Worm (Caenorhabditis elegans) whole organism, L4 larva: ENCODE results near the gene vps-53.

Experiments
- T20F7.1 ChIP-seq: fragments of 200-800 bp; sonication (Bioruptor generic); optimal IDR thresholded peaks from 2 replicates; lab custom pipeline; 2018; ENCODE audit warnings: mild to moderate bottlenecking, missing genetic modification characterization, missing compliant biosample characterization
- T26A8.4 ChIP-seq: fragments of 200-800 bp; sonication (Bioruptor generic); IDR thresholded peaks from 2 replicates; pipeline ENCODE4 v1.3.6; 2022; ENCODE audit warnings: missing genetic modification characterization, missing compliant biosample characterization
- Y75B8A.6 ChIP-seq: fragments of 200-800 bp; sonication (Bioruptor generic); IDR thresholded peaks from 2 replicates; pipeline ENCODE4 v1.3.6; 2022; ENCODE audit warnings: missing genetic modification reagents, missing genetic modification characterization, missing compliant biosample characterization
- ZK337.2 ChIP-seq: fragments of 200-800 bp; sonication (Bioruptor generic); IDR thresholded peaks from 2 replicates; pipeline ENCODE4 v1.3.6; 2022; ENCODE audit warnings: missing genetic modification reagents, missing genetic modification characterization, missing compliant biosample characterization
- ceh-28 ChIP-seq: fragments of 150-350 bp; optimal IDR thresholded peaks from 2 replicates; lab custom pipeline; 2014; ENCODE audit warnings: missing biosample characterization, missing genetic modification reagents, missing genetic modification characterization
- ceh-62 ChIP-seq: sonication (generic microtip); optimal IDR thresholded peaks from 2 replicates; lab custom pipeline; 2017; ENCODE audit warnings: missing biosample characterization, missing genetic modification characterization
- daf-12 ChIP-seq: fragments of 150-350 bp; optimal IDR thresholded peaks from 2 replicates; lab custom pipeline; 2014; ENCODE audit warnings: missing biosample characterization, missing genetic modification reagents, missing genetic modification characterization
- daf-16 ChIP-seq, 3 experiments: sonication (generic microtip); optimal IDR thresholded peaks; 2 replicates each; lab custom pipeline; 2016 to 2017; ENCODE audit warnings: missing genetic modification characterization in 3 of 3, missing genetic modification reagents in 3 of 3, mild to moderate bottlenecking in 2 of 3, missing compliant biosample characterization in 2 of 3, missing biosample characterization in 1 of 3, moderate library complexity in 1 of 3
- dmd-9 ChIP-seq: fragments of 200-800 bp; sonication (Bioruptor generic); IDR thresholded peaks from 2 replicates; pipeline ENCODE4 v1.3.6; 2022; ENCODE audit warnings: missing genetic modification reagents, missing genetic modification characterization, missing compliant biosample characterization
- dpl-1 ChIP-seq: fragments of 150-350 bp; optimal IDR thresholded peaks from 2 replicates; lab custom pipeline; 2014; ENCODE audit warnings: missing biosample characterization, missing genetic modification reagents, missing genetic modification characterization
- duxl-1 ChIP-seq: sonication (generic microtip); optimal IDR thresholded peaks from 2 replicates; lab custom pipeline; 2016; ENCODE audit warnings: mild to moderate bottlenecking, missing genetic modification characterization, moderate library complexity, missing compliant biosample characterization; ENCODE audit not compliant: poor library complexity
- dve-1 ChIP-seq: sonication (generic microtip); optimal IDR thresholded peaks from 2 replicates; lab custom pipeline; 2017; ENCODE audit warnings: antibody characterized with exemption, mild to moderate bottlenecking, missing genetic modification characterization, missing compliant biosample characterization; ENCODE audit not compliant: insufficient read depth
- hif-1 ChIP-seq, 2 experiments: sonication (generic microtip); optimal IDR thresholded peaks; 2 replicates each; lab custom pipeline; 2016 to 2017; ENCODE audit warnings: missing compliant biosample characterization in 2 of 2, missing genetic modification characterization in 2 of 2, missing genetic modification reagents in 2 of 2, missing genotype in 2 of 2, mild to moderate bottlenecking in 1 of 2
- hlh-30 ChIP-seq: sonication (generic microtip); optimal IDR thresholded peaks from 2 replicates; lab custom pipeline; 2017; ENCODE audit warnings: antibody characterized with exemption, mild to moderate bottlenecking, missing genetic modification characterization, missing compliant biosample characterization; ENCODE audit not compliant: insufficient read depth
- lim-7 ChIP-seq: fragments of 200-800 bp; sonication (Bioruptor generic); IDR thresholded peaks from 2 replicates; pipeline ENCODE4 v1.3.6; 2022; ENCODE audit warnings: missing genetic modification characterization, missing compliant biosample characterization
- lin-13 ChIP-seq: fragments of 150-350 bp; optimal IDR thresholded peaks from 2 replicates; lab custom pipeline; 2014; ENCODE audit warnings: missing biosample characterization, missing genetic modification reagents, missing genetic modification characterization
- lin-15B ChIP-seq: fragments of 150-350 bp; sonication (generic microtip); optimal IDR thresholded peaks from 3 replicates; lab custom pipeline; 2014; ENCODE audit warnings: missing biosample characterization, missing genetic modification characterization
- lsy-2 ChIP-seq, 2 experiments: fragments of 150-350 bp in 1 of 2; sonication (generic microtip) in 1 of 2; optimal IDR thresholded peaks; 2 replicates each; lab custom pipeline; 2014 to 2017; ENCODE audit warnings: missing biosample characterization in 2 of 2, missing genetic modification characterization in 2 of 2
- mdl-1 ChIP-seq, 2 experiments: fragments of 150-350 bp in 1 of 2; sonication (generic microtip) in 1 of 2; optimal IDR thresholded peaks; 2 replicates each; lab custom pipeline; 2014 to 2017; ENCODE audit warnings: missing biosample characterization in 2 of 2, missing genetic modification characterization in 2 of 2
- mxl-2 ChIP-seq: fragments of 200-800 bp; sonication (Bioruptor generic); conservative IDR thresholded peaks from 2 replicates; pipeline ENCODE4 v1.3.6; 2022; ENCODE audit warnings: missing genetic modification reagents, missing genetic modification characterization, missing compliant biosample characterization
- mxl-3 ChIP-seq: fragments of 200-800 bp; sonication (Bioruptor generic); optimal IDR thresholded peaks from 2 replicates; lab custom pipeline; 2018; ENCODE audit warnings: mild to moderate bottlenecking, missing genetic modification characterization, missing compliant biosample characterization
- nhr-111 ChIP-seq: fragments of 200-800 bp; sonication (Bioruptor generic); optimal IDR thresholded peaks from 2 replicates; lab custom pipeline; 2018; ENCODE audit warnings: mild to moderate bottlenecking, missing genetic modification characterization, missing compliant biosample characterization
- nhr-25 ChIP-seq: sonication (generic microtip); optimal IDR thresholded peaks from 2 replicates; lab custom pipeline; 2017; ENCODE audit warnings: missing genetic modification characterization, mild to moderate bottlenecking, missing compliant biosample characterization, antibody characterized with exemption, moderate library complexity, borderline replicate concordance; ENCODE audit not compliant: insufficient read depth
- nhr-28 ChIP-seq: fragments of 150-350 bp; optimal IDR thresholded peaks from 2 replicates; lab custom pipeline; 2014; ENCODE audit warnings: missing biosample characterization, missing genetic modification characterization
- nhr-6 ChIP-seq: fragments of 150-350 bp; optimal IDR thresholded peaks from 2 replicates; lab custom pipeline; 2014; ENCODE audit warnings: missing biosample characterization, missing genetic modification characterization
- nhr-76 ChIP-seq: fragments of 150-350 bp; optimal IDR thresholded peaks from 2 replicates; lab custom pipeline; 2014; ENCODE audit warnings: missing biosample characterization, missing genetic modification characterization
- pqm-1 ChIP-seq: sonication (generic microtip); optimal IDR thresholded peaks from 2 replicates; lab custom pipeline; 2017; ENCODE audit warnings: missing biosample characterization, missing genetic modification characterization
- tra-1 ChIP-seq: fragments of 200-800 bp; sonication (Bioruptor generic); IDR thresholded peaks from 2 replicates; pipeline ENCODE4 v1.3.6; 2022; ENCODE audit warnings: missing genetic modification reagents, missing genetic modification characterization, missing compliant biosample characterization
- unc-130 ChIP-seq: sonication (generic microtip); optimal IDR thresholded peaks from 2 replicates; lab custom pipeline; 2016; ENCODE audit warnings: missing genetic modification reagents, missing genetic modification characterization, missing compliant biosample characterization
- unc-39 ChIP-seq: sonication (generic microtip); optimal IDR thresholded peaks from 2 replicates; lab custom pipeline; 2017; ENCODE audit warnings: missing biosample characterization, missing genetic modification characterization
- unc-62 ChIP-seq, 3 experiments: fragments of 150-350 bp in 1 of 3; sonication (generic microtip); optimal IDR thresholded peaks in 2 of 3; peaks in 1 of 3; 1 replicate in 1 of 3; 2 replicates in 2 of 3; lab custom pipeline; 2014 to 2017; ENCODE audit warnings: missing biosample characterization in 3 of 3, missing genetic modification characterization in 3 of 3, missing genetic modification reagents in 3 of 3, missing genotype in 1 of 3
- vab-7 ChIP-seq: fragments of 200-800 bp; sonication (Bioruptor generic); IDR thresholded peaks from 2 replicates; pipeline ENCODE4 v1.3.6; 2022; ENCODE audit warnings: missing genetic modification reagents, missing genetic modification characterization, missing compliant biosample characterization
- zfp-3 ChIP-seq: fragments of 200-800 bp; sonication (Bioruptor generic); conservative IDR thresholded peaks from 2 replicates; pipeline ENCODE4 v1.3.6; 2022; ENCODE audit warnings: missing genetic modification reagents, missing genetic modification characterization, missing compliant biosample characterization

The vps-53 gene

ce11 chrIII:9796448-9796847, 39.1 kb upstream of the vps-53 start, which contains the start of gene srxa-10:
Gene srxa-10 (minus strand): TSS chrIII:9796548.
- TF ChIP-seq ceh-28 (no peak), dve-1 (tag; lab: Kevin White, UChicago) (no peak), ZK337.2 (no peak), Y75B8A.6 (GFP tag; lab: Robert Waterston, UW) (no peak), T26A8.4 (no peak), vab-7 (GFP tag; lab: Robert Waterston, UW) (no peak), hlh-30 (tag; lab: Kevin White, UChicago) (no peak), nhr-111 (GFP tag; lab: Kevin White, UChicago) (no peak), T20F7.1 (GFP tag; lab: Kevin White, UChicago) (no peak), mxl-3 (GFP tag; lab: Kevin White, UChicago) (no peak), mxl-2 (no peak), lin-15B (no peak), lin-13 (no peak), unc-39 (no peak), lsy-2 (tag; optimal IDR thresholded peaks at IDR 0.05; lab: Kevin White, UChicago) (no peak), lim-7 (GFP tag; lab: Robert Waterston, UW) (no peak), nhr-76 (tag; lab: Kevin White, UChicago) (no peak), unc-130 (GFP tag; lab: Kevin White, UChicago) (no peak), nhr-6 (tag; lab: Kevin White, UChicago) (no peak), duxl-1 (tag; lab: Kevin White, UChicago) (no peak)

- TF ChIP-seq mdl-1 (tag; optimal IDR thresholded peaks at IDR 0.05; lab: Kevin White, UChicago) (no peak), unc-130 (GFP tag; lab: Kevin White, UChicago) (peak; percentile 62), dpl-1 (GFP tag; lab: Kevin White, UChicago) (peak; percentile 79), unc-62 (GFP tag; optimal IDR thresholded peaks at IDR 0.05 in 1 of 2; lab: Kevin White, UChicago) (peak in 1 of 2 experiments; percentile 11), unc-62 (tag; optimal IDR thresholded peaks at IDR 0.05; lab: Kevin White, UChicago) (no peak), nhr-28 (tag; lab: Kevin White, UChicago) (peak; percentile 70), daf-16 (GFP tag; optimal IDR thresholded peaks at IDR 0.05; lab: Kevin White, UChicago) (no peak), daf-16 (tag; optimal IDR thresholded peaks at IDR 0.05; lab: Kevin White, UChicago) (peak; percentile 23), ZK337.2 (no peak)
Observed at ce11 chrIII:9793592-9794417, 36.5 kb upstream of the vps-53 start, which contains the start of the genes R10E11.9 and mcm-6. Gene R10E11.9 (minus strand): TSS chrIII:9793642. Gene mcm-6 (plus strand): TSS chrIII:9794367.

ce11 chrIII:9789607-9790073, 32.3 kb upstream of the vps-53 start, which contains the start of gene R10E11.5:
Gene R10E11.5 (minus strand): TSS chrIII:9789657.
- TF ChIP-seq dmd-9 (GFP tag; lab: Robert Waterston, UW): no peak
- no peak for TF ChIP-seq lin-13
- no peak for TF ChIP-seq nhr-25 (tag; lab: Kevin White, UChicago)
- TF ChIP-seq tra-1: no peak
- no peak for TF ChIP-seq nhr-6 (tag; lab: Kevin White, UChicago)
- no peak for TF ChIP-seq hif-1 (tag; optimal IDR thresholded peaks at IDR 0.05; lab: Kevin White, UChicago)
- no peak for TF ChIP-seq nhr-76 (tag; lab: Kevin White, UChicago)
- TF ChIP-seq zfp-3: no peak
- no peak for TF ChIP-seq pqm-1
- TF ChIP-seq unc-130 (GFP tag; lab: Kevin White, UChicago): no peak
- TF ChIP-seq ceh-62 (tag; lab: Kevin White, UChicago): no peak
- no peak for TF ChIP-seq daf-12 (tag; lab: Kevin White, UChicago)
